Fruit fly (Drosophila melanogaster): ENCODE data around the gene Mur89F.

DNA sequence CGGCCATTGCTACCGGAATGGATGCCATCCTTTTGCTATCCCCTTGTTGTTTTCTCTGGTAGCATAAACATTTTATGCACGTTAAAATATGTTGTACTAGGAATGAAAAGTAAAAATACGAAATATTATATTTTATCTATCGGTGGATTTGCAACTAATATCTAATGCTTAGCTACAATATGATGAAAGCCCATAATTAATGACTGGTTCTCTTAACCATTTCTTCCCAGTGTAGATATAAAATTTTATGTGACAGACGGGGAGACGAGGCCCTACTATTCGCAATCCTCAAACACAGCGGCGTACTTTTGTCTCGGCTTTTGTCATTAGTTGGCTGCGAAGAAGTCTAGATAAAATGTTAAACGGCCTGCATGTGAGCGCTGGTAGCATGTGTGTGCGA is 35.0 kb upstream of the Mur89F start:
- TF ChIP-seq CTCF (optimal IDR thresholded peaks at IDR 0.05) (no peak), CG8478 (optimal IDR thresholded peaks at IDR 0.05) (no peak)

Measured in S2 (cell line).